Fruit fly (Drosophila melanogaster): Measurements from ENCODE around the gene Sfp26Ac.

Sfp26Ac gene

dm6 chr2L:5904585-5904984 is 20.0 kb upstream of the Sfp26Ac start, which contains the start of gene CG9021:
TSS of gene CG9021 (minus strand) at chr2L:5904689.
- TF ChIP-seq CG11617 (GFP tag; optimal IDR thresholded peaks at IDR 0.05) (no peak), CG12768 (GFP tag; optimal IDR thresholded peaks at IDR 0.05) (no peak), bab1 (GFP tag; optimal IDR thresholded peaks at IDR 0.05) (no peak), Mnt (GFP tag; optimal IDR thresholded peaks at IDR 0.05) (no peak), CG33017 (tag; optimal IDR thresholded peaks at IDR 0.05) (no peak)

- TF ChIP-seq CG5204 (GFP tag; optimal IDR thresholded peaks at IDR 0.05) (no peak), ovo (GFP tag; optimal IDR thresholded peaks at IDR 0.05) (no peak)
Observed at dm6 chr2L:5902898-5903297, 18.3 kb upstream of the Sfp26Ac start.

- TF ChIP-seq Hr96 (GFP tag; optimal IDR thresholded peaks at IDR 0.05) (no peak), Crg-1 (GFP tag; optimal IDR thresholded peaks at IDR 0.05) (no peak), CG11617 (GFP tag; optimal IDR thresholded peaks at IDR 0.05) (no peak)
Observed at dm6 chr2L:5901553-5901952, 17.0 kb upstream of the Sfp26Ac start.

- TF ChIP-seq Mnt (GFP tag; optimal IDR thresholded peaks at IDR 0.05) (no peak), CG7101 (tag; optimal IDR thresholded peaks at IDR 0.05) (no peak), Hr96 (GFP tag; optimal IDR thresholded peaks at IDR 0.05) (no peak), tj (GFP tag; optimal IDR thresholded peaks at IDR 0.05) (peak; percentile 98), bab1 (GFP tag; optimal IDR thresholded peaks at IDR 0.05) (peak; percentile 29), pad (GFP tag; optimal IDR thresholded peaks at IDR 0.05) (no peak), CG7045 (GFP tag; optimal IDR thresholded peaks at IDR 0.05) (no peak), CG1620 (GFP tag; optimal IDR thresholded peaks at IDR 0.05) (no peak), cic (GFP tag; optimal IDR thresholded peaks at IDR 0.05) (peak; percentile 31), ovo (GFP tag; optimal IDR thresholded peaks at IDR 0.05) (no peak)
Observed at dm6 chr2L:5899170-5899708, 14.7 kb upstream of the Sfp26Ac start.

- TF ChIP-seq CG33017 (tag; optimal IDR thresholded peaks at IDR 0.05) (no peak), Clk (GFP tag; optimal IDR thresholded peaks at IDR 0.05) (no peak), kay (GFP tag; ENCODE audit: borderline replicate concordance) (no peak), ovo (GFP tag; optimal IDR thresholded peaks at IDR 0.05) (no peak), cnc (optimal IDR thresholded peaks at IDR 0.05) (no peak), pad (GFP tag; optimal IDR thresholded peaks at IDR 0.05) (no peak), Hr96 (GFP tag; optimal IDR thresholded peaks at IDR 0.05) (no peak), CG7101 (tag; optimal IDR thresholded peaks at IDR 0.05) (no peak), Mnt (GFP tag; optimal IDR thresholded peaks at IDR 0.05) (no peak), Crg-1 (GFP tag; optimal IDR thresholded peaks at IDR 0.05) (no peak), CG5204 (GFP tag; optimal IDR thresholded peaks at IDR 0.05) (no peak), CG14711 (tag; optimal IDR thresholded peaks at IDR 0.05) (no peak), CG12768 (GFP tag; optimal IDR thresholded peaks at IDR 0.05) (no peak), CG11617 (GFP tag; optimal IDR thresholded peaks at IDR 0.05) (no peak), cic (GFP tag; optimal IDR thresholded peaks at IDR 0.05) (no peak)
Observed at dm6 chr2L:5894533-5894932, 10.0 kb upstream of the Sfp26Ac start.

dm6 chr2L:5893796-5894195 is 9.2 kb upstream of the Sfp26Ac start, which contains the start of gene Acp26Aa:
TSS of gene Acp26Aa (minus strand) at chr2L:5893896.
- TF ChIP-seq tj (GFP tag; optimal IDR thresholded peaks at IDR 0.05) (peak; percentile 68), CG1620 (GFP tag; optimal IDR thresholded peaks at IDR 0.05) (no peak)

dm6 chr2L:5892762-5893161 is 8.2 kb upstream of the Sfp26Ac start, which contains the start of gene Acp26Ab:
TSS of gene Acp26Ab (minus strand) at chr2L:5892862.
- no peak for TF ChIP-seq CG5204 (GFP tag; optimal IDR thresholded peaks at IDR 0.05)
- TF ChIP-seq CG11617 (GFP tag; optimal IDR thresholded peaks at IDR 0.05): no peak
- no peak for TF ChIP-seq Mnt (GFP tag; optimal IDR thresholded peaks at IDR 0.05)
- TF ChIP-seq Hr96 (GFP tag; optimal IDR thresholded peaks at IDR 0.05): no peak
- no peak for TF ChIP-seq Clk (GFP tag; optimal IDR thresholded peaks at IDR 0.05)
- no peak for TF ChIP-seq cnc (optimal IDR thresholded peaks at IDR 0.05)
- TF ChIP-seq CG33017 (tag; optimal IDR thresholded peaks at IDR 0.05): no peak
- TF ChIP-seq CG12768 (GFP tag; optimal IDR thresholded peaks at IDR 0.05): no peak
- TF ChIP-seq CG7045 (GFP tag; optimal IDR thresholded peaks at IDR 0.05): no peak
- TF ChIP-seq pad (GFP tag; optimal IDR thresholded peaks at IDR 0.05): no peak
- TF ChIP-seq tj (GFP tag; optimal IDR thresholded peaks at IDR 0.05): no peak
- TF ChIP-seq CG1620 (GFP tag; optimal IDR thresholded peaks at IDR 0.05): no peak
- no peak for TF ChIP-seq ovo (GFP tag; optimal IDR thresholded peaks at IDR 0.05)
- no peak for TF ChIP-seq CG14711 (tag; optimal IDR thresholded peaks at IDR 0.05)
- no peak for TF ChIP-seq toe (GFP tag; optimal IDR thresholded peaks at IDR 0.05)

- TF ChIP-seq CG33017 (tag; optimal IDR thresholded peaks at IDR 0.05) (no peak), CG11617 (GFP tag; optimal IDR thresholded peaks at IDR 0.05) (no peak), toe (GFP tag; optimal IDR thresholded peaks at IDR 0.05) (no peak), Mnt (GFP tag; optimal IDR thresholded peaks at IDR 0.05) (no peak), tj (GFP tag; optimal IDR thresholded peaks at IDR 0.05) (no peak), kay (GFP tag; ENCODE audit: borderline replicate concordance) (no peak), ovo (GFP tag; optimal IDR thresholded peaks at IDR 0.05) (no peak), Hr96 (GFP tag; optimal IDR thresholded peaks at IDR 0.05) (no peak)
Observed at dm6 chr2L:5890556-5890955, 6.0 kb upstream of the Sfp26Ac start.

All from whole organism, adult.